Fruit fly (Drosophila melanogaster) S2 (cell line): ENCODE results near the gene Mitf.

Experiments used
- CG8478 ChIP-seq: fragments of >200 bp; optimal IDR thresholded peaks from 2 replicates; lab custom pipeline; 2018
- CTCF ChIP-seq, 2 experiments: fragments of >200 bp; optimal IDR thresholded peaks; 2 replicates each; lab custom pipeline; 2018

Mitf gene

dm6 chr4:1198599-1198998, at the start of gene Mitf:
Gene Mitf, plus strand, starts transcription at chr4:1198852.
- TF ChIP-seq CG8478 (lab: Kevin White, UChicago) (no peak), CTCF (optimal IDR thresholded peaks at IDR 0.05; lab: Kevin White, UChicago) (no peak)

DNA sequence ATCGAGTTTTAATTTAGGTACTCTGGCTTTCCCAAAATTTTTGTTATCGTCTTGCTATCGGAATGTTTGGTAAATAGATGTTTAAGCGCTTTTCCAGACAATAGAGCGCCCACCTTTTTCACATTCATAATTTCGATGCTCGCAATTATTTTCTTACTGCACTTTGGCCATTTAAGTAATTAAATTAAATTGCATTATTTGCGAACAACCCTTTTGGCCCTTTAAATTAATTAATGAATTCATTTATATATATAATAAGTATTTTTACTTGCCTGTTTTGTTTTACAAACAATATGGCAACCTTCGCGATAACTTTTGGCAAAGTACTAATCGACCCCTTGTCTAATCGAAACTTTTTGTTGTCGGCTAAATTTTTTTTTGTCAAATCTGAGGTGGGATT, 42.4 kb upstream of the Mitf start:
- no peak for TF ChIP-seq CG8478 (lab: Kevin White, UChicago)
- TF ChIP-seq CTCF (optimal IDR thresholded peaks at IDR 0.05; lab: Kevin White, UChicago) = no peak

DNA sequence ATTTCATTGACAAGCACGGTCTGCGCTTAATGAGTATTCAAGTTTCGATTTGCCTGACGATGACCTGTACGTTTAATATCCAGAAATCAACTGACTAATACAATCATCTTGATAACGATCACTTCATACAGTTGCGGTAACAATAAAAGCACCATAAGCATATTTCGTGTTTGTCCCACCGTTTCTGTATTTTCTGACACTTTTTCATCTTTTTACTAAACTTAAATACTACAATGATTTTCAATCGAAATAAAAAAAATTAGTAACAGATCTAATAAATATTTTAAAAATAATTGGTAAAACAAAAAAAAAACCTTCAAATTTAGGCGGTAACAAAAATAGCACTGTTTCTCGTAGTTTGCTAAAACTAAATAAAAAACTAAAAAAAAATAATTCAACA, 36.6 kb upstream of the Mitf start, which contains the start of gene CG32017:
Gene CG32017 (minus strand): TSS at position 101 of the 400 bp plus-strand sequence.
- TF ChIP-seq CTCF (optimal IDR thresholded peaks at IDR 0.05; lab: Kevin White, UChicago) (no peak), CG8478 (lab: Kevin White, UChicago) (no peak)

dm6 chr4:1175156-1175555, 23.5 kb upstream of the Mitf start:
- TF ChIP-seq CTCF (optimal IDR thresholded peaks at IDR 0.05; lab: Kevin White, UChicago) = no peak
- no peak for TF ChIP-seq CG8478 (lab: Kevin White, UChicago)

DNA sequence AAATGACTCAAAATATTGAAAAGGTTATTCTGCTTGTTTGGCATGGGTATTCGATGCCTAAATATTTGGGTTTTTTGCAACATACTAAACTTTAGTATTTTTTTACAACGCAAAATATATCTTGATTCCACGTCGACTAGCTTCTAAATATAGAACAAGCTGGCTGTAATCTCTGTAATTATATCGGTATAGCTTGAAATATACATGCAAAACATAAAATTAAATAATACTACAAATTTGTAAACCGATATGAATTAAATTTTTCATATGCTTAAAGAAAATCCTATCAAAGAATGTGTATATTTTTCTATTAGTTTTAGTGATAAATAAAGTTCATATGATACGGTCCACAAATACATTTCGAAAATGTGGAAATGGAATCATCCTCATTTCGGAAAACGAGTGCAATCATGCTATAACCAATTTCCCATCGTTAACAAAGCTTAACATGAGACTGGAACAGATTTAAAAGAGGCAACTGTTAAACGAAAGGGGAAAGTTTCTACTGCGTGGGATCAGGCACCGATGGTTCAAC, 17.0 kb upstream of the Mitf start, which contains the start of gene pho:
Gene pho (minus strand): TSS at position 38 of the 535 bp plus-strand sequence.
- TF ChIP-seq CG8478 (lab: Kevin White, UChicago) = no peak

dm6 chr4:1182809-1183208, 15.8 kb upstream of the Mitf start:
- TF ChIP-seq CTCF (optimal IDR thresholded peaks at IDR 0.05; lab: Kevin White, UChicago) (no peak), CG8478 (lab: Kevin White, UChicago) (no peak)

DNA sequence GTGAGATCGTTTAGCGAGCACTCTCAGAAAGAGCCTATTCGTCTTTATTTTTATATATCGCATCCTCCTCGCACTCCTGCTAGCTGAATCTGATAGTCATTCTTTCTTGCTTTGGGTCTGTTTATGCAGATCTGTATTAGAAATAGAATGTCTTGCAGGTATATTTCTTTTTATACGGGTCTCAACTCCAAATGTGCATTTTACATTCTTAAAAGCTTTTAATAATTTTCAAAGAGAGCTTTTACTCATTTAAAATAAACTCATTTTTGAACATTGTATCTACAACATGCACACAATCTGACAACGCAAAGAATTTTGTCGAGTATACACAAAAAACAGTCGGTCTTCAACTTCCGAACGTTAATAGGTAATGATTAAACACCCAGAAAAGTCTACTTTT, 13.2 kb upstream of the Mitf start, which contains the start of gene CG33521:
Gene CG33521 (plus strand): TSS at position 301 of the 400 bp plus-strand sequence.
- no peak for TF ChIP-seq CG8478 (lab: Kevin White, UChicago)
- no peak for TF ChIP-seq CTCF (optimal IDR thresholded peaks at IDR 0.05; lab: Kevin White, UChicago)

dm6 chr4:1186828-1187227, 11.8 kb upstream of the Mitf start:
- TF ChIP-seq CTCF (optimal IDR thresholded peaks at IDR 0.05; lab: Kevin White, UChicago) (no peak), CG8478 (lab: Kevin White, UChicago) (no peak)

DNA sequence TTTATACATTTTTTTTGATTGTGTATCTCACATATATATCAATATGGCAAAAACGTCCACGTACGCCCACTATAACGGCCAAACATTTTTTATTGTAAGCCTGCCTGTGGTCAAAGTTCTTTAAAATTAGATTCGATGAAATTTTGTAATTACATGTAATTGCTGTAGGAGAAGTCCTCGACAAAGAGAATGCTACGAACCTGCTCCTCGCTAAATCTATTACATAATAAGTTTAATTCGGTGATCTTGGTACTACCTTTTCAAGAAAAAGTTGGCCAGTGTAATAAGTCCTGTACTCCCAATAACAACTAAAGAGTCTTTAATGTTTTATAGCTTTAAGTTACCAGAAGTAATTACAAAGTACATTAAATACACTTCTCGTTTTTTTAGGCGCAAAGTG, 7.0 kb upstream of the Mitf start:
- no peak for TF ChIP-seq CTCF (optimal IDR thresholded peaks at IDR 0.05; lab: Kevin White, UChicago)

DNA sequence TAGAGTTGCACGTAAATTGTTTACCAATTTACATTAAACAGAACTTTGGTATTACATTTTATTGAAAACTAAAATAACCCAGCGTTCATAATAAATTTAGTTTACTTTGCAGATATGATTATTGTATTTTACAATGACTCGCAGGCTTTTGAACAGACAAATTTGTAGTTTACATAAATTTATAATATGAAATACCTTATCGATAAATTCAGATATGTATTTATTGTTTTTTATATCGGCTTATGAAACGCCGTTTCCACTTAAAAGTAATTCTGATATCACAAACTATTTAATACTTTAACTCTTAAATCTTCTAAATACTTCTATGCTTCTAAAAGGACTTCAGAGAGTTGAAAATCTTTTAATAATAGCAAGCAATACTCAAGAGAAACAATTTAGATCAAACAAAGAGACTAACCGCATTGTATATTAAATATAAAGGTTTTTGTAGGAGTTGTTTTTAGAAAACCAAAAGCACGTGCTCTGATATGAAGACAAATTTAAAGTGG, 1.9 kb upstream of the Mitf start, which contains the start of gene PIP4K:
Gene PIP4K (minus strand): TSS at position 196 of the 509 bp plus-strand sequence.
- TF ChIP-seq CTCF (optimal IDR thresholded peaks at IDR 0.05; lab: Kevin White, UChicago) = no peak
- no peak for TF ChIP-seq CG8478 (lab: Kevin White, UChicago)

DNA sequence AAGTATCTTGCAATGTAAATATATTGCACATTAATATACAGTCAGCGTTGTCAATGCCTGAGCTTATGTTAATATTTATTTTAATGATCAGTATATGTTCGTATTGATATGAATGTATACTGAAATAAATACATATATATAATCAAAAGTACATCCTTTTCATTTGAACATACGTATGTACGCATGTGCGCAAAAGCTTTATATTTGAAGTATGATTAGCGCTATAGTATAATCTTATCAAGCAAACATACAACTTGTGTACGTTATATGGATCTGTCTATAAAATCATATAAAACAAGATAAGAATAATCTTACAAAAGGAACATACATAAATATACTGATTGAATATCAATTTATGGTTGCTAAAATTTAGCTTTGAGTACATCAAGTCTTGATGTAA, 526 bp downstream of the Mitf start:
- no peak for TF ChIP-seq CG8478 (lab: Kevin White, UChicago)
- no peak for TF ChIP-seq CTCF (optimal IDR thresholded peaks at IDR 0.05; lab: Kevin White, UChicago)

- TF ChIP-seq CG8478 (lab: Kevin White, UChicago) (no peak), CTCF (optimal IDR thresholded peaks at IDR 0.05; lab: Kevin White, UChicago) (no peak)
Observed at dm6 chr4:1218723-1219398, 20.2 kb downstream of the Mitf start.

- no peak for TF ChIP-seq CTCF (optimal IDR thresholded peaks at IDR 0.05; lab: Kevin White, UChicago)
- no peak for TF ChIP-seq CG8478 (lab: Kevin White, UChicago)
Observed at dm6 chr4:1224232-1224631, 25.6 kb downstream of the Mitf start.

DNA sequence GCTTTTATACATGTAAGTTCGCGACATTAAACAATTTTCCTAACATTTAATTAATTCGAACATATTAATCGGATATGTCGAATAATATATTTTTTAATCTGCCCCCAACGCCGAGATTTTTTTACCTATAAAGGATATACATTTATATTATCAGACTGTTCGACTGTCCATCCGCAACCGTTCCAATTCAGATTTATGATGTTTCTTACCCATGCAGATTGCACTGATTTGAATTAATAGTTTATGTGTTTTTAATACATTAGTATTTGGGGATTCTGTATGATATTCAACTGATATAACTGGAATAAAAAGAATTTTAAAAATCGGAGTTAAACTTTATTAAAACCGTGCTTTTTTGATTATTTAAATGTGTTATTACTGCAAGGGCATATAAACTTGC, 26.5 kb downstream of the Mitf start:
- no peak for TF ChIP-seq CG8478 (lab: Kevin White, UChicago)
- TF ChIP-seq CTCF (optimal IDR thresholded peaks at IDR 0.05; lab: Kevin White, UChicago) = no peak

dm6 chr4:1230564-1230964, 31.9 kb downstream of the Mitf start, which contains the start of the genes Dyrk3 and Cadps:
Gene Dyrk3, minus strand, starts transcription at chr4:1230713.
Gene Cadps, plus strand, starts transcription at chr4:1230837.
- TF ChIP-seq CTCF (optimal IDR thresholded peaks at IDR 0.05; lab: Kevin White, UChicago) (peak; percentile 12 to 51), CG8478 (lab: Kevin White, UChicago) (no peak)
